Worm (Caenorhabditis elegans): ENCODE data around the gene F11C7.6.

DNA sequence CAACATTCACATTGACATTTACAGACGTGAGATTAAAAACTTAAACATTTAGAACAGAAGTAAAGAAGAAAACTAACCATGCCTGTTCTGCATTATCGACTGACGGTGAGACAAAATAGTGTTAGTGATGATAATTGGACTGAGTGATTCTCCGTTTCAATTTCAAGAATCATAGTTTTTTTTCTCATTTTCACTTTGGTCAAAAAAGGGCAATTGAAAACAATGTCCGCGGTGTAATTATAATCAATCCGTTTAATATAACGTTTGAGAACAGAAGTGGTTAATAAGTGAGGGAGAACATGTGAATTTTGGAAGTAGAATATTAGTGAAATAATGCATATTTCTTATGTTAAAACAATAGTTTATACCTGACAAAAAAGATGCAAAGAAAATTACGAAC lies 21.7 kb upstream of the F11C7.6 start, which contains the start of gene F10D7.10:
- no peak for TF ChIP-seq dmd-4 (tag; optimal IDR thresholded peaks at IDR 0.05; ENCODE audit: borderline replicate concordance)
- no peak for TF ChIP-seq gmeb-2 (tag; optimal IDR thresholded peaks at IDR 0.05)
- no peak for TF ChIP-seq sdc-2 (tag; optimal IDR thresholded peaks at IDR 0.05)
- no peak for TF ChIP-seq ceh-19 (GFP tag; optimal IDR thresholded peaks at IDR 0.05)
- no peak for TF ChIP-seq dve-1 (tag; optimal IDR thresholded peaks at IDR 0.05)
- TF ChIP-seq hlh-8 (tag; optimal IDR thresholded peaks at IDR 0.05): no peak
- no peak for TF ChIP-seq rnt-1 (tag; optimal IDR thresholded peaks at IDR 0.05)
- no peak for TF ChIP-seq lin-11 (tag; optimal IDR thresholded peaks at IDR 0.05)
- TF ChIP-seq T23F11.4 (GFP tag; optimal IDR thresholded peaks at IDR 0.05): no peak
- no peak for TF ChIP-seq sox-2 (GFP tag; IDR thresholded peaks at IDR 0.05)
- TF ChIP-seq unc-3 (GFP tag; conservative IDR thresholded peaks at IDR 0.05): no peak
- TF ChIP-seq unc-3 (tag; optimal IDR thresholded peaks at IDR 0.05): no peak
- no peak for TF ChIP-seq mec-3 (tag; optimal IDR thresholded peaks at IDR 0.05; ENCODE audit: borderline replicate concordance)
- no peak for TF ChIP-seq pqm-1 (tag; optimal IDR thresholded peaks at IDR 0.05)
